Fruit fly (Drosophila melanogaster): ENCODE measurements around the gene twin.

The twin gene

dm6 chr3R:24252494-24252893 is 30.7 kb upstream of the twin start, which contains the start of gene beta-PheRS (continued):
- TF ChIP-seq Ets65A (GFP tag) (peak; percentile 94), Hr3 (GFP tag; optimal IDR thresholded peaks at IDR 0.05) (peak; percentile 94), dan (GFP tag; IDR thresholded peaks at IDR 0.05) (no peak), Dref (GFP tag; IDR thresholded peaks at IDR 0.05) (peak; percentile 59), CG10431 (GFP tag; optimal IDR thresholded peaks at IDR 0.05) (no peak), Fer3 (tag; optimal IDR thresholded peaks at IDR 0.05) (no peak), CG18262 (tag; optimal IDR thresholded peaks at IDR 0.05) (no peak), dmrt11E (tag; optimal IDR thresholded peaks at IDR 0.05) (peak; percentile 15), Nf-YA (GFP tag; IDR thresholded peaks at IDR 0.05) (peak; percentile 34; the same call in 1 of the 2 replicates), GATAe (GFP tag; conservative IDR thresholded peaks at IDR 0.05) (0 out of 2 replicates have a peak, but pooled peaks have one; percentile 32), btn (GFP tag; optimal IDR thresholded peaks at IDR 0.05) (no peak), lbe (GFP tag; optimal IDR thresholded peaks at IDR 0.05) (peak; percentile 4), Chrac-16 (GFP tag; optimal IDR thresholded peaks at IDR 0.05) (peak; percentile 29), CG2678 (tag; optimal IDR thresholded peaks at IDR 0.05) (no peak), aop (GFP tag; IDR thresholded peaks at IDR 0.05) (no peak), toy (GFP tag; IDR thresholded peaks at IDR 0.05) (no peak), CG11560 (tag; IDR thresholded peaks at IDR 0.05) (no peak), CG12155 (GFP tag; optimal IDR thresholded peaks at IDR 0.05) (peak; percentile 52), Lpt (GFP tag; optimal IDR thresholded peaks at IDR 0.05) (no peak), Tbp (GFP tag; optimal IDR thresholded peaks at IDR 0.05) (no peak), Ptx1 (GFP tag; IDR thresholded peaks at IDR 0.05) (no peak), CG7987 (GFP tag; optimal IDR thresholded peaks at IDR 0.05) (peak; percentile 11), phol (tag; optimal IDR thresholded peaks at IDR 0.05) (peak; percentile 68), jing (GFP tag; optimal IDR thresholded peaks at IDR 0.05) (no peak), sc (optimal IDR thresholded peaks at IDR 0.05) (no peak), sc (GFP tag; optimal IDR thresholded peaks at IDR 0.05) (no peak), ash1 (GFP tag; optimal IDR thresholded peaks at IDR 0.05) (peak; percentile 12), cato (GFP tag; optimal IDR thresholded peaks at IDR 0.05; ENCODE audit: borderline replicate concordance) (peak; percentile 11), CG11723 (GFP tag; optimal IDR thresholded peaks at IDR 0.05) (no peak), shn (GFP tag; optimal IDR thresholded peaks at IDR 0.05) (peak; percentile 51), mld (GFP tag; IDR thresholded peaks at IDR 0.05; ENCODE audit: partially characterized antibody) (peak; percentile 64), danr (GFP tag; IDR thresholded peaks at IDR 0.05) (no peak), CG13287 (GFP tag; IDR thresholded peaks at IDR 0.05; ENCODE audit: partially characterized antibody) (peak; percentile 97), CG13775 (GFP tag; optimal IDR thresholded peaks at IDR 0.05) (peak; percentile 58), CG17802 (tag; optimal IDR thresholded peaks at IDR 0.05) (peak; percentile 95), Pdp1 (GFP tag; optimal IDR thresholded peaks at IDR 0.05) (peak in 1 of 2 experiments; percentile 23), CG10654 (GFP tag; optimal IDR thresholded peaks at IDR 0.05) (peak; percentile 35), oc (tag; optimal IDR thresholded peaks at IDR 0.05) (no peak), hth (optimal IDR thresholded peaks at IDR 0.05) (no peak), CG17829 (tag; optimal IDR thresholded peaks at IDR 0.05) (peak; percentile 76), Six4 (GFP tag; optimal IDR thresholded peaks at IDR 0.05) (peak; percentile 13), ftz-f1 (GFP tag; optimal IDR thresholded peaks at IDR 0.05) (peak; percentile 71), ssp (GFP tag; IDR thresholded peaks at IDR 0.05) (peak; percentile 98), CG3847 (GFP tag; IDR thresholded peaks at IDR 0.05) (peak; percentile 85), ci (GFP tag; IDR thresholded peaks at IDR 0.05) (peak; percentile 79), E2f1 (GFP tag; IDR thresholded peaks at IDR 0.05) (peak; percentile 7; the same call in 1 of the 2 replicates), pita (GFP tag; optimal IDR thresholded peaks at IDR 0.05) (no peak), CG18011 (GFP tag; optimal IDR thresholded peaks at IDR 0.05) (no peak), CG4617 (GFP tag; optimal IDR thresholded peaks at IDR 0.05; ENCODE audit: borderline replicate concordance) (peak; percentile 90), YL-1 (GFP tag; optimal IDR thresholded peaks at IDR 0.05) (peak; percentile 98), HmgZ (tag; optimal IDR thresholded peaks at IDR 0.05) (peak; percentile 88), CG34224 (GFP tag; IDR thresholded peaks at IDR 0.05; ENCODE audit: partially characterized antibody) (peak; percentile 91)
